Fruit fly (Drosophila melanogaster) whole organism, wandering third instar larva: ENCODE data around the gene ps.

ENCODE experiments used
- OdsH ChIP-seq: fragments of 200-800 bp; sonication (Bioruptor generic); optimal IDR thresholded peaks from 2 replicates; lab custom pipeline; 2016; ENCODE audit warnings: missing biosample characterization, mild to moderate bottlenecking, missing genetic modification characterization
- dsf ChIP-seq: sonication (Bioruptor generic); optimal IDR thresholded peaks from 2 replicates; lab custom pipeline; 2016; ENCODE audit warnings: missing biosample characterization, missing genetic modification characterization, borderline replicate concordance

- TF ChIP-seq dsf (no peak), OdsH (GFP tag; lab: Kevin White, UChicago) (peak; percentile 54)
These were observed 17.0 kb downstream of the ps start for dm6 chr3R:9434543-9435407.
